Fruit fly (Drosophila melanogaster) S2 (cell line): Measurements from ENCODE around the gene CG32121.

Experiments used
- CG8478 ChIP-seq: fragments of >200 bp; optimal IDR thresholded peaks from 2 replicates; lab custom pipeline; 2018
- CTCF ChIP-seq, 2 experiments: fragments of >200 bp; optimal IDR thresholded peaks; 2 replicates each; lab custom pipeline; 2018

- TF ChIP-seq CTCF (optimal IDR thresholded peaks at IDR 0.05; lab: Kevin White, UChicago) (no peak), CG8478 (lab: Kevin White, UChicago) (no peak)
Observed at dm6 chr3L:13381160-13381559, 41.0 kb downstream of the CG32121 start, which contains the start of gene CG14107.
